Worm (Caenorhabditis elegans) whole organism, late embryonic: ENCODE measurements around the gene ntp-1.

Experiments
- C08G9.2 ChIP-seq: sonication (generic microtip); optimal IDR thresholded peaks from 2 replicates; lab custom pipeline; 2016; ENCODE audit warnings: mild to moderate bottlenecking, missing genetic modification characterization, moderate library complexity, missing compliant biosample characterization
- T23F11.4 ChIP-seq: fragments of 200-800 bp; sonication (Bioruptor generic); optimal IDR thresholded peaks from 2 replicates; lab custom pipeline; 2018; ENCODE audit warnings: mild to moderate bottlenecking, missing genetic modification characterization, missing compliant biosample characterization
- Y22D7AL.16 ChIP-seq: sonication (generic microtip); optimal IDR thresholded peaks from 2 replicates; lab custom pipeline; 2016; ENCODE audit warnings: missing genetic modification characterization, missing compliant biosample characterization
- ama-1 ChIP-seq: fragments of 150-350 bp; optimal IDR thresholded peaks from 2 replicates; lab custom pipeline; 2014
- ceh-14 ChIP-seq: sonication (generic microtip); optimal IDR thresholded peaks from 2 replicates; lab custom pipeline; 2016; ENCODE audit warnings: missing genotype, missing genetic modification characterization, missing compliant biosample characterization
- ceh-19 ChIP-seq: fragments of 200-800 bp; sonication (Bioruptor generic); optimal IDR thresholded peaks from 2 replicates; lab custom pipeline; 2018; ENCODE audit warnings: mild to moderate bottlenecking, missing genetic modification characterization, missing compliant biosample characterization
- ceh-2 ChIP-seq: sonication (generic microtip); optimal IDR thresholded peaks from 2 replicates; lab custom pipeline; 2016; ENCODE audit warnings: missing genotype, missing genetic modification characterization, missing compliant biosample characterization
- ceh-22 ChIP-seq: sonication (generic microtip); optimal IDR thresholded peaks from 2 replicates; lab custom pipeline; 2017; ENCODE audit warnings: missing biosample characterization, missing genetic modification characterization
- ceh-24 ChIP-seq: sonication (generic microtip); optimal IDR thresholded peaks from 2 replicates; lab custom pipeline; 2016; ENCODE audit warnings: mild to moderate bottlenecking, missing genetic modification characterization, missing compliant biosample characterization
- ceh-30 ChIP-seq: fragments of 150-350 bp; optimal IDR thresholded peaks from 2 replicates; lab custom pipeline; 2014; ENCODE audit warnings: missing biosample characterization, missing genetic modification characterization
- ceh-31 ChIP-seq: sonication (generic microtip); optimal IDR thresholded peaks from 2 replicates; lab custom pipeline; 2016; ENCODE audit warnings: missing genetic modification characterization, missing compliant biosample characterization
- ceh-34 ChIP-seq: sonication (generic microtip); optimal IDR thresholded peaks from 2 replicates; lab custom pipeline; 2016; ENCODE audit warnings: mild to moderate bottlenecking, missing genetic modification characterization, missing compliant biosample characterization
- ceh-45 ChIP-seq: fragments of 200-800 bp; sonication (Bioruptor generic); IDR thresholded peaks from 2 replicates; pipeline ENCODE4 v1.3.6; 2022; ENCODE audit warnings: missing genetic modification reagents, missing genetic modification characterization, missing compliant biosample characterization
- ceh-48 ChIP-seq: sonication (generic microtip); optimal IDR thresholded peaks from 2 replicates; lab custom pipeline; 2016; ENCODE audit warnings: missing genetic modification characterization, inconsistent platforms, missing compliant biosample characterization
- che-1 ChIP-seq: sonication (generic microtip); optimal IDR thresholded peaks from 2 replicates; lab custom pipeline; 2016; ENCODE audit warnings: mild to moderate bottlenecking, missing genetic modification characterization, missing compliant biosample characterization
- dmd-4 ChIP-seq: sonication (generic microtip); optimal IDR thresholded peaks from 2 replicates; lab custom pipeline; 2016; ENCODE audit warnings: borderline replicate concordance, missing genetic modification characterization, missing compliant biosample characterization
- ets-4 ChIP-seq: sonication (generic microtip); optimal IDR thresholded peaks from 2 replicates; lab custom pipeline; 2016; ENCODE audit warnings: missing genetic modification characterization, missing compliant biosample characterization
- eyg-1 ChIP-seq: sonication (generic microtip); optimal IDR thresholded peaks from 2 replicates; lab custom pipeline; 2016; ENCODE audit warnings: missing genotype, missing genetic modification characterization, missing compliant biosample characterization
- fax-1 ChIP-seq: sonication (generic microtip); optimal IDR thresholded peaks from 2 replicates; lab custom pipeline; 2016; ENCODE audit warnings: missing genotype, missing genetic modification characterization, missing compliant biosample characterization
- fkh-10 ChIP-seq: fragments of 150-350 bp; optimal IDR thresholded peaks from 2 replicates; lab custom pipeline; 2014; ENCODE audit warnings: missing biosample characterization, missing genetic modification reagents, missing genetic modification characterization
- hlh-13 ChIP-seq: fragments of 200-800 bp; sonication (Bioruptor generic); optimal IDR thresholded peaks from 2 replicates; lab custom pipeline; 2018; ENCODE audit warnings: mild to moderate bottlenecking, missing genetic modification characterization, missing compliant biosample characterization
- hlh-30 ChIP-seq: sonication (generic microtip); optimal IDR thresholded peaks from 2 replicates; lab custom pipeline; 2017; ENCODE audit warnings: antibody characterized with exemption, missing genetic modification characterization, missing compliant biosample characterization; ENCODE audit not compliant: insufficient read depth
- lim-6 ChIP-seq: sonication (generic microtip); optimal IDR thresholded peaks from 2 replicates; lab custom pipeline; 2016; ENCODE audit warnings: missing genetic modification characterization, missing compliant biosample characterization
- lin-11 ChIP-seq: fragments of 200-800 bp; sonication (Bioruptor generic); optimal IDR thresholded peaks from 2 replicates; lab custom pipeline; 2018; ENCODE audit warnings: mild to moderate bottlenecking, missing genetic modification characterization, missing compliant biosample characterization
- madf-2 ChIP-seq: sonication (generic microtip); optimal IDR thresholded peaks from 2 replicates; lab custom pipeline; 2017; ENCODE audit warnings: missing genetic modification characterization, missing compliant biosample characterization
- mec-3 ChIP-seq: sonication (generic microtip); optimal IDR thresholded peaks from 2 replicates; lab custom pipeline; 2016; ENCODE audit warnings: borderline replicate concordance, missing genetic modification characterization, missing compliant biosample characterization
- nfya-1 ChIP-seq: sonication (generic microtip); optimal IDR thresholded peaks from 2 replicates; lab custom pipeline; 2017; ENCODE audit warnings: missing genetic modification characterization, mild to moderate bottlenecking, missing compliant biosample characterization, antibody characterized with exemption, moderate library complexity
- nhr-11 ChIP-seq: fragments of 150-350 bp; optimal IDR thresholded peaks from 2 replicates; lab custom pipeline; 2014; ENCODE audit warnings: missing biosample characterization, missing genetic modification characterization
- pax-1 ChIP-seq: fragments of 150-350 bp; optimal IDR thresholded peaks from 2 replicates; lab custom pipeline; 2014; ENCODE audit warnings: missing biosample characterization, missing genetic modification characterization
- pros-1 ChIP-seq: fragments of 150-350 bp; optimal IDR thresholded peaks from 2 replicates; lab custom pipeline; 2014; ENCODE audit warnings: missing biosample characterization, missing genetic modification reagents, missing genetic modification characterization
- ref-2 ChIP-seq: sonication (generic microtip); optimal IDR thresholded peaks from 2 replicates; lab custom pipeline; 2016; ENCODE audit warnings: missing genetic modification characterization, missing compliant biosample characterization
- rnt-1 ChIP-seq: sonication (generic microtip); optimal IDR thresholded peaks from 2 replicates; lab custom pipeline; 2016; ENCODE audit warnings: missing genetic modification characterization, missing compliant biosample characterization
- sox-4 ChIP-seq: sonication (generic microtip); optimal IDR thresholded peaks from 2 replicates; lab custom pipeline; 2017; ENCODE audit warnings: mild to moderate bottlenecking, missing genetic modification characterization, inconsistent platforms, missing compliant biosample characterization
- syd-9 ChIP-seq: sonication (generic microtip); optimal IDR thresholded peaks from 2 replicates; lab custom pipeline; 2016; ENCODE audit warnings: mild to moderate bottlenecking, missing genetic modification characterization, moderate library complexity, missing compliant biosample characterization
- tbx-2 ChIP-seq: sonication (generic microtip); optimal IDR thresholded peaks from 2 replicates; lab custom pipeline; 2016; ENCODE audit warnings: missing genetic modification characterization, missing compliant biosample characterization
- unc-3 ChIP-seq, 2 experiments: fragments of 200-800 bp in 1 of 2; sonication (Bioruptor generic) in 1 of 2; sonication (generic microtip) in 1 of 2; conservative IDR thresholded peaks in 1 of 2; optimal IDR thresholded peaks in 1 of 2; 2 replicates each; pipeline versions ENCODE4 v1.3.6 to Lab custom; 2016 to 2022; ENCODE audit warnings: missing compliant biosample characterization in 2 of 2, missing genetic modification characterization in 2 of 2, missing genetic modification reagents in 1 of 2
- unc-55 ChIP-seq: sonication (generic microtip); optimal IDR thresholded peaks from 2 replicates; lab custom pipeline; 2017; ENCODE audit warnings: missing biosample characterization, missing genetic modification reagents, missing genetic modification characterization
- ztf-16 ChIP-seq: sonication (generic microtip); optimal IDR thresholded peaks from 2 replicates; lab custom pipeline; 2017; ENCODE audit warnings: missing genetic modification characterization, missing compliant biosample characterization

Gene ntp-1

DNA sequence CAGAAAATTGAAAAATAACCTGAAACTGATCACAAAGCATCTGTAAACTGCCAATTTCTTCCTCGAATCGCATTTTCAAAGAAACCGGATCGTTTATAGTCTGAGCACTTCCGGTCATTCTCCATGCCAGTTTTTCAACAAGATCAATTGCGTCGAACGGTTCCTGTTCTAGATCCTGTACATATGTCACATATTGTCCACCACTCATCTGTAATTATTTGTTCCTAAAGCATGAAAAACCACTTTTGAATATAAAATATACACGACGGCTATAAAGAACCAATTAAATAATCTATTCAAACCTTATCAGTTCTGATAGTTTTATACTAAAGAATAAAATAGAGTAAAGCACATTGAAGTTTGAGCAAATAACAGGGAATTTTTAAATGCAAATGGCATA, 12.3 kb downstream of the ntp-1 start, which contains the start of gene sec-10:
TSS of gene sec-10 (minus strand) at position 208 of the 400 bp plus-strand sequence.
- TF ChIP-seq ceh-31 (tag; lab: Kevin White, UChicago), result no peak
- no peak for TF ChIP-seq nhr-11 (tag; lab: Kevin White, UChicago)
- no peak for TF ChIP-seq ref-2 (tag; lab: Kevin White, UChicago)
- TF ChIP-seq fkh-10 (GFP tag; lab: Kevin White, UChicago), result no peak
- TF ChIP-seq ceh-34 (tag; lab: Kevin White, UChicago), result no peak
- TF ChIP-seq nfya-1, result no peak
- TF ChIP-seq ceh-24 (tag; lab: Kevin White, UChicago), result no peak
- TF ChIP-seq ceh-19, result no peak
- no peak for TF ChIP-seq tbx-2 (tag; lab: Kevin White, UChicago)
- no peak for TF ChIP-seq rnt-1 (tag; lab: Kevin White, UChicago)
- no peak for TF ChIP-seq unc-3 (GFP tag; conservative IDR thresholded peaks at IDR 0.05; lab: Robert Waterston, UW)
- TF ChIP-seq unc-3 (tag; optimal IDR thresholded peaks at IDR 0.05; lab: Kevin White, UChicago), result no peak
- no peak for TF ChIP-seq eyg-1 (tag; lab: Kevin White, UChicago)
- no peak for TF ChIP-seq ama-1
- TF ChIP-seq ceh-14 (tag; lab: Kevin White, UChicago), result no peak
- no peak for TF ChIP-seq fax-1 (tag; lab: Kevin White, UChicago)
- no peak for TF ChIP-seq ztf-16 (tag; lab: Kevin White, UChicago)
- no peak for TF ChIP-seq hlh-30 (tag; lab: Kevin White, UChicago)
- no peak for TF ChIP-seq ceh-48 (tag; lab: Kevin White, UChicago)

DNA sequence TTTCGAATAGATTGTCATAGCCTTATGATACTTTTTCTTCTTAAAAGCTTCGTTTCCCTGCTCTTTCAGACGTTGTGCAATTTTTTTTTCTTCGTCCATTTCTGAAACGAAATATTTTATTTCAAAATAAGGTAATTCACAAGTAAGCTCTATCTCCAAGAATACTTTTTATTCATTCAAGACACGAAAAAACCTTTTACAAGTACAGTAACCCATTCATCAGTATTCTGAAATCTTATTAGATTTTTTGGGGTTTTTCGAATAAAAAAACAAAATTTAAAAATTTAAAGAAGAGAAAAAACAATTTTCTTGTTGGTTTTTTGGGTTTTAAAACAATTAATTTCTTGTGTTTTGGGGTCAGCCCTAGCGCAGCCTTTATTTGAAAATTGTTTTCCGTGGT, 15.7 kb downstream of the ntp-1 start, which contains the start of gene rpap-3:
TSS of gene rpap-3 (minus strand) at position 101 of the 400 bp plus-strand sequence.
- TF ChIP-seq ets-4, result no peak
- no peak for TF ChIP-seq lim-6
- no peak for TF ChIP-seq ceh-22 (tag; lab: Kevin White, UChicago)
- TF ChIP-seq pros-1 (tag; lab: Kevin White, UChicago), result no peak
- TF ChIP-seq tbx-2 (tag; lab: Kevin White, UChicago), result no peak
- no peak for TF ChIP-seq rnt-1 (tag; lab: Kevin White, UChicago)
- no peak for TF ChIP-seq dmd-4 (tag; lab: Kevin White, UChicago)

DNA sequence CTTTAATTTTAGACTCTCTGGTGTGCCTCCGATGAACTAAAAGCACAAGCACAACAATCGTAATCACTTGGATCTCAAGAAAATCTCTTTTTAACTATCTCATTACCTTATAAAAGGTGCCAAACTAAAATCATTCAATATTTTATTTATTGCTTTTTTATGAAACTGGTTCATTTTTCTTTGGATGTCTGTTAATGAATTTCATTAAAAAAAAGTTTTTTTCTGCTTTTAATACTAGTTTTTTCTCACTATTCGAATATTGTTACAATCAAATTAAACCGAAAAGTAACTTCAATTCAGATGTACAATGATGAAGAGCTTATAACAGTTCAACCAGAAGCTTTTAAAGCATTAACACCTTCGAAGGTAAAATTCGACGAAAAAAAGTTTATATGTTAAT, 18.9 kb downstream of the ntp-1 start, which contains the start of gene swd-2.1:
TSS of gene swd-2.1 (plus strand) at position 301 of the 400 bp plus-strand sequence.
- TF ChIP-seq ceh-30 (tag; lab: Kevin White, UChicago) (no peak), Y22D7AL.16 (tag; lab: Kevin White, UChicago) (no peak)
- TF ChIP-seq, all 69 proteins: peak for 0

DNA sequence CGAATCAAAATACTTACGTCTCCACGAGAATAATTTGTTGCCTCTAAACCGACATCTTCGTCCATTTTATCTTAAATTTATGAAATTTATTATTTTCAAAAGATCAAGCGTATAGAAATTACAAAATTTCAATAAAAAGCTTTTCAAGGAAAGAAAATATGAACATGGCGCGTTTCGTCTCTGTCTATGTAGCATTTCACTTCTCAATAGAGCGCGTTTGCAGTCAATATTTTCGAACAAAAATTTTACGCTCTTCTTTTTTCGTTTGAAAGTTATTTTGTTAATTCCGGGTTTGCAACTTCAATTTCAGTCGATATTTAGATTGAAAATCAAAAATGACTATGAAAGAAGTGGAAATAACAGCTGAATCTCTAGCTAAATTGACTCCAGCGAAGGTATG, 20.4 kb downstream of the ntp-1 start, which contains the start of the genes hcf-1 and swd-2.2:
TSS of gene hcf-1 (minus strand) at position 70 of the 400 bp plus-strand sequence.
TSS of gene swd-2.2 (plus strand) at position 206 of the 400 bp plus-strand sequence.
- peak; percentile 18 for TF ChIP-seq nfya-1
- no peak for TF ChIP-seq T23F11.4

DNA sequence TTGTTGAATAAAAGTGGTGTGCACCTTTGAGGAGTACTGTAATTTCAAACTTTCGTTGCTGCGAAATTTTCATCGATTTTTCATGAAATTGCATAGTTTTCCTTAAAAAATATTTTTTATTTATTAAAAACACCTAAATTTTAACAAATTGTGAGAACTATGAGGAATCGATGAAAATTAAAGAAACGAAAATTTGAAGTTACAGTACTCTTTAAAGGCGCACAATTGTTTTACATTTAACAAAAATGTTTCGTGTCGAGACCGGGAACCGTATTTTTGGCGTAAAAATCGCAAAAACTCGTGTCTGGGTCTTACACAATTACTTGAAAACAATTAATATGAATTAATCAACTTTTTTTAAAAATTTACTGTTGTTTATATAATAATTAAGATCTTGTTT, 24.4 kb downstream of the ntp-1 start, which contains the start of gene rdl-1:
TSS of gene rdl-1 (minus strand) at position 101 of the 400 bp plus-strand sequence.
- TF ChIP-seq ceh-30 (tag; lab: Kevin White, UChicago) (no peak), eyg-1 (tag; lab: Kevin White, UChicago) (no peak), pax-1 (tag; lab: Kevin White, UChicago) (no peak), ceh-24 (tag; lab: Kevin White, UChicago) (no peak), ceh-14 (tag; lab: Kevin White, UChicago) (no peak)

DNA sequence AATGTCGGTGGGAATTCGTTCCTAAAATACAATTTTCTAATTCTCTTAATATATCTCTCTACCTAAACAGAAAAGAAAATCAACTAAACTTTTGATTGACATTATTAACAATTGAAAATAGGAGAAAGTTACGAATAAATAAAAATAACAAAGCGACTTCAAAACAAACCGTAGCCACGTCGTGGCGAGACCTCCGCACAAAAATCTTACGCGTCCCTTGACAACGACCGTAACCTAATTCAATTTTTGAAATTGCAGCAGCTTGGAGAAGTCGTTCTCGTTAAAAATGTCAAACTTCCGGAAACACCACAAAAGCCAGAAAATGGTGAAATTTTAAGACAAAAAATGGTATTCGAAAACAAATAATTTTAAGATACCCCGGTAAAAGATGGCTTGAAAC, 30.3 kb downstream of the ntp-1 start:
- TF ChIP-seq che-1 (tag; lab: Kevin White, UChicago) (no peak), ama-1 (no peak), madf-2 (no peak), eyg-1 (tag; lab: Kevin White, UChicago) (no peak), ceh-31 (tag; lab: Kevin White, UChicago) (no peak), ref-2 (tag; lab: Kevin White, UChicago) (no peak), sox-4 (no peak), ceh-45 (GFP tag; lab: Robert Waterston, UW) (no peak), nhr-11 (tag; lab: Kevin White, UChicago) (no peak), hlh-13 (GFP tag; lab: Kevin White, UChicago) (no peak), syd-9 (no peak), rnt-1 (tag; lab: Kevin White, UChicago) (no peak), mec-3 (tag; lab: Kevin White, UChicago) (no peak), C08G9.2 (no peak), ceh-24 (tag; lab: Kevin White, UChicago) (no peak), lin-11 (tag; lab: Kevin White, UChicago) (no peak), ceh-2 (no peak), unc-55 (GFP tag; lab: Kevin White, UChicago) (no peak), ceh-19 (no peak), ceh-14 (tag; lab: Kevin White, UChicago) (no peak)
